Worm (Caenorhabditis elegans): ENCODE results near the gene srh-288.

DNA sequence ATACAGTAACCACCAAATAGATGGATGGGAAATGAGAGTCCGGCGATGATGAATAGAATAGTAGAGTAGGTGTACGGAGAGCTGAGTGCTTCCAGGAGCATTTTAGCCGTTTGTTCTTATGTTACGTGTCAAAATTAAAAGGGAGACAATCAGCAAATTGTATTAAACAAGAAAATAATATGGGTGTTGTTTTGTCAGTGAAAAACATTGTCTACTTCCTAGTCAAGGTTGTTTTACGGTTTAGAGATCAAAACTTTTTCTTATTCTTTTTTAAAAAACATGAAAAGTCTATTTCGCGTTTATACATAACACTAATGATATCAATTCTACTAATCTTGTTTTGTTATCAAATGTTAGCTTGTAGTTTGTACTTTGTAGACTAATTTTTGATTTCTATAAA is 1.6 kb downstream of the srh-288 start, which contains the start of gene srh-289:
- TF ChIP-seq elt-3 (tag; optimal IDR thresholded peaks at IDR 0.05): no peak
- no peak for TF ChIP-seq pha-4 (tag; optimal IDR thresholded peaks at IDR 0.05)
